Fruit fly (Drosophila melanogaster) whole organism, embryonic: ENCODE results near the gene Tnpo-SR.
A peak's percentile ranks its signal among the peaks of the same experiment; 100 is the strongest.

Experiments
- BtbVII ChIP-seq: fragments of 200-800 bp; sonication (Bioruptor generic); optimal IDR thresholded peaks from 3 replicates; lab custom pipeline; 2017; ENCODE audit warnings: missing biosample characterization, mild to moderate bottlenecking, missing genetic modification characterization
- CG10209 ChIP-seq: fragments of 200-800 bp; sonication (Bioruptor generic); optimal IDR thresholded peaks from 3 replicates; lab custom pipeline; 2017; ENCODE audit warnings: missing biosample characterization, mild to moderate bottlenecking, missing genetic modification characterization, missing genetic modification reagents
- CG11696 ChIP-seq: fragments of 200-800 bp; sonication (Bioruptor generic); IDR thresholded peaks from 2 replicates; pipeline ENCODE4 v1.3.6; 2022; ENCODE audit warnings: missing biosample characterization, missing genetic modification characterization
- CG12071 ChIP-seq: fragments of 200-800 bp; sonication (Bioruptor generic); optimal IDR thresholded peaks from 3 replicates; lab custom pipeline; 2018; ENCODE audit warnings: missing biosample characterization, mild to moderate bottlenecking, missing genetic modification characterization
- CG12659 ChIP-seq: fragments of 200-800 bp; sonication (Bioruptor generic); optimal IDR thresholded peaks from 3 replicates; lab custom pipeline; 2017; ENCODE audit warnings: mild to moderate bottlenecking, missing biosample characterization, missing genetic modification reagents, missing genetic modification characterization
- CG12744 ChIP-seq: fragments of 200-800 bp; sonication (Bioruptor generic); optimal IDR thresholded peaks from 2 replicates; lab custom pipeline; 2016; ENCODE audit warnings: missing biosample characterization, missing genetic modification characterization
- CG14667 ChIP-seq: fragments of 200-800 bp; sonication (Bioruptor generic); IDR thresholded peaks from 2 replicates; pipeline ENCODE4 v1.3.6; 2022; ENCODE audit warnings: missing biosample characterization, missing genetic modification characterization
- CG15601 ChIP-seq: fragments of 200-800 bp; sonication (Bioruptor generic); optimal IDR thresholded peaks from 3 replicates; lab custom pipeline; 2019; ENCODE audit warnings: missing biosample characterization, mild to moderate bottlenecking, missing genetic modification characterization, moderate library complexity
- CG17912 ChIP-seq: fragments of 200-800 bp; sonication (Bioruptor generic); optimal IDR thresholded peaks from 2 replicates; lab custom pipeline; 2018; ENCODE audit warnings: missing biosample characterization, mild to moderate bottlenecking, missing genetic modification characterization
- CG18011 ChIP-seq: fragments of 200-800 bp; sonication (Bioruptor generic); optimal IDR thresholded peaks from 2 replicates; lab custom pipeline; 2017; ENCODE audit warnings: missing biosample characterization, missing genetic modification characterization, mild to moderate bottlenecking, moderate library complexity, missing genotype
- CG2875 ChIP-seq: fragments of 200-800 bp; sonication (Bioruptor generic); optimal IDR thresholded peaks from 2 replicates; lab custom pipeline; 2017; ENCODE audit warnings: missing biosample characterization, mild to moderate bottlenecking, missing genetic modification characterization, missing genetic modification reagents
- CG3065 ChIP-seq: fragments of 200-800 bp; sonication (Bioruptor generic); optimal IDR thresholded peaks from 2 replicates; lab custom pipeline; 2016; ENCODE audit warnings: missing biosample characterization, missing genetic modification characterization
- CG32532 ChIP-seq: fragments of 200-800 bp; sonication (Bioruptor generic); IDR thresholded peaks from 2 replicates; pipeline ENCODE4 v1.3.6; 2022; ENCODE audit warnings: missing biosample characterization, missing genetic modification characterization
- CG43689 ChIP-seq: fragments of 200-800 bp; sonication (Bioruptor generic); IDR thresholded peaks from 2 replicates; pipeline ENCODE4 v1.3.6; 2022; ENCODE audit warnings: missing biosample characterization, missing genetic modification characterization
- CG4424 ChIP-seq: fragments of 200-800 bp; sonication (Bioruptor generic); optimal IDR thresholded peaks from 3 replicates; lab custom pipeline; 2016; ENCODE audit warnings: missing biosample characterization, missing genetic modification characterization
- CG4730 ChIP-seq: fragments of 200-800 bp; sonication (Bioruptor generic); IDR thresholded peaks from 2 replicates; pipeline ENCODE4 v1.3.6; 2022; ENCODE audit warnings: missing biosample characterization, missing genetic modification characterization
- CG5953 ChIP-seq: fragments of 200-800 bp; sonication (Bioruptor generic); IDR thresholded peaks from 2 replicates; pipeline ENCODE4 v1.3.6; 2022; ENCODE audit warnings: missing biosample characterization, missing genetic modification characterization
- CG6813 ChIP-seq: fragments of 200-800 bp; sonication (Bioruptor generic); optimal IDR thresholded peaks from 2 replicates; lab custom pipeline; 2017; ENCODE audit warnings: missing biosample characterization, missing genetic modification characterization, mild to moderate bottlenecking, moderate library complexity, missing genetic modification reagents
- CG7963 ChIP-seq: fragments of 200-800 bp; sonication (Bioruptor generic); IDR thresholded peaks from 3 replicates; pipeline ENCODE4 v1.3.6; 2022; ENCODE audit warnings: missing biosample characterization, missing genetic modification characterization; ENCODE audit not compliant: partially characterized antibody
- CG7987 ChIP-seq: fragments of 200-800 bp; sonication (Bioruptor generic); optimal IDR thresholded peaks from 2 replicates; lab custom pipeline; 2018; ENCODE audit warnings: missing biosample characterization, mild to moderate bottlenecking, missing genetic modification characterization, moderate library complexity
- CG8388 ChIP-seq: fragments of 200-800 bp; sonication (Bioruptor generic); optimal IDR thresholded peaks from 2 replicates; lab custom pipeline; 2019; ENCODE audit warnings: missing biosample characterization, mild to moderate bottlenecking, missing genetic modification characterization, moderate library complexity
- CG8765 ChIP-seq: fragments of 200-800 bp; sonication (Bioruptor generic); IDR thresholded peaks from 2 replicates; pipeline ENCODE4 v1.3.6; 2022; ENCODE audit warnings: missing biosample characterization, missing genetic modification characterization
- CG9215 ChIP-seq: fragments of 200-800 bp; sonication (Bioruptor generic); IDR thresholded peaks from 2 replicates; pipeline ENCODE4 v1.3.6; 2022; ENCODE audit warnings: missing biosample characterization, missing genetic modification characterization
- CrebB ChIP-seq: fragments of 200-800 bp; sonication (Bioruptor generic); optimal IDR thresholded peaks from 3 replicates; lab custom pipeline; 2018; ENCODE audit warnings: missing biosample characterization, mild to moderate bottlenecking, missing genetic modification characterization
- Deaf1 ChIP-seq: fragments of 200-800 bp; optimal IDR thresholded peaks from 3 replicates; lab custom pipeline; 2019; ENCODE audit warnings: missing biosample characterization, mild to moderate bottlenecking, missing genetic modification characterization, moderate library complexity
- Drgx ChIP-seq: fragments of 200-800 bp; sonication (Bioruptor generic); IDR thresholded peaks from 2 replicates; pipeline ENCODE4 v1.3.6; 2022; ENCODE audit warnings: missing biosample characterization, missing genetic modification characterization
- Gug ChIP-seq: fragments of 200-800 bp; sonication (Bioruptor generic); IDR thresholded peaks from 4 replicates; pipeline ENCODE4 v1.3.6; 2022; ENCODE audit warnings: missing biosample characterization, missing genetic modification characterization
- Hand ChIP-seq: fragments of 200-800 bp; sonication (Bioruptor generic); optimal IDR thresholded peaks from 2 replicates; lab custom pipeline; 2017; ENCODE audit warnings: mild to moderate bottlenecking, missing biosample characterization, missing genetic modification reagents, missing genetic modification characterization
- Hr51 ChIP-seq, 2 experiments: fragments of 200-800 bp; sonication (Bioruptor generic); optimal IDR thresholded peaks; 2 replicates in 1 of 2; 3 replicates in 1 of 2; lab custom pipeline; 2016 to 2018; ENCODE audit warnings: missing biosample characterization in 2 of 2, missing genetic modification characterization in 2 of 2, mild to moderate bottlenecking in 1 of 2, moderate library complexity in 1 of 2
- Lhr ChIP-seq: fragments of 200-800 bp; sonication (Bioruptor generic); optimal IDR thresholded peaks from 3 replicates; lab custom pipeline; 2017; ENCODE audit warnings: mild to moderate bottlenecking, missing biosample characterization, missing genetic modification reagents, missing genetic modification characterization
- MBD-R2 ChIP-seq: fragments of 200-800 bp; sonication (Bioruptor generic); IDR thresholded peaks from 2 replicates; pipeline ENCODE4 v1.3.6; 2022; ENCODE audit warnings: missing biosample characterization, missing genetic modification characterization
- Mad ChIP-seq: fragments of 200-800 bp; sonication (Bioruptor generic); optimal IDR thresholded peaks from 2 replicates; lab custom pipeline; 2016; ENCODE audit warnings: missing biosample characterization, missing genetic modification characterization
- NFAT ChIP-seq: fragments of 200-800 bp; sonication (Bioruptor generic); IDR thresholded peaks from 2 replicates; pipeline ENCODE4 v1.3.6; 2022; ENCODE audit warnings: missing biosample characterization, missing genetic modification characterization
- Oli ChIP-seq: fragments of 200-800 bp; sonication (Bioruptor generic); optimal IDR thresholded peaks from 2 replicates; lab custom pipeline; 2018; ENCODE audit warnings: missing biosample characterization, mild to moderate bottlenecking, missing genetic modification characterization, moderate library complexity
- Opbp ChIP-seq: fragments of 200-800 bp; sonication (Bioruptor generic); IDR thresholded peaks from 3 replicates; pipeline ENCODE4 v1.3.6; 2022; ENCODE audit warnings: missing biosample characterization, missing genetic modification characterization; ENCODE audit not compliant: partially characterized antibody
- Rfx ChIP-seq: fragments of 200-800 bp; sonication (Bioruptor generic); IDR thresholded peaks from 2 replicates; pipeline ENCODE4 v1.3.6; 2022; ENCODE audit warnings: missing biosample characterization, missing genetic modification characterization
- Taf1 ChIP-seq: fragments of 200-800 bp; sonication (Bioruptor generic); IDR thresholded peaks from 2 replicates; pipeline ENCODE4 v1.3.6; 2022; ENCODE audit warnings: missing biosample characterization, missing genetic modification characterization
- Trl ChIP-seq, 3 experiments: fragments of >200 bp in 2 of 3; fragments of 200-800 bp in 1 of 3; sonication (Bioruptor generic) in 1 of 3; optimal IDR thresholded peaks; 2 replicates in 1 of 3; 3 replicates in 2 of 3; lab custom pipeline; 2016 to 2017; ENCODE audit warnings: missing biosample characterization in 1 of 3, missing genetic modification characterization in 1 of 3
- ase ChIP-seq: fragments of 200-800 bp; sonication (Bioruptor generic); IDR thresholded peaks from 3 replicates; pipeline ENCODE4 v1.3.6; 2022; ENCODE audit warnings: missing biosample characterization, missing genetic modification characterization
- bcd ChIP-seq: fragments of 200-800 bp; sonication (Bioruptor generic); optimal IDR thresholded peaks from 2 replicates; lab custom pipeline; 2017; ENCODE audit warnings: missing biosample characterization, mild to moderate bottlenecking, missing genetic modification characterization
- ind ChIP-seq: fragments of 200-800 bp; sonication (Bioruptor generic); optimal IDR thresholded peaks from 3 replicates; lab custom pipeline; 2016; ENCODE audit warnings: missing biosample characterization, missing genetic modification characterization
- pan ChIP-seq, 4 experiments: fragments of >200 bp in 3 of 4; fragments of 200-800 bp in 1 of 4; sonication (Bioruptor generic) in 1 of 4; optimal IDR thresholded peaks in 3 of 4; IDR thresholded peaks in 1 of 4; 2 replicates each; pipeline versions ENCODE4 v1.3.6 to Lab custom; 2017 to 2022; ENCODE audit warnings: missing biosample characterization in 2 of 4, missing genetic modification characterization in 2 of 4, mixed read lengths in 1 of 4
- schlank ChIP-seq: fragments of 200-800 bp; sonication (Bioruptor generic); optimal IDR thresholded peaks from 2 replicates; lab custom pipeline; 2018; ENCODE audit warnings: missing biosample characterization, mild to moderate bottlenecking, missing genetic modification characterization
- sd ChIP-seq: fragments of 200-800 bp; sonication (Bioruptor generic); optimal IDR thresholded peaks from 3 replicates; lab custom pipeline; 2018; ENCODE audit warnings: missing biosample characterization, mild to moderate bottlenecking, missing genetic modification characterization, moderate library complexity
- sens ChIP-seq: fragments of 200-800 bp; sonication (Bioruptor generic); peaks from one replicate; lab custom pipeline; 2016; ENCODE audit warnings: missing biosample characterization, missing genetic modification characterization
- trh ChIP-seq: fragments of 200-800 bp; sonication (Bioruptor generic); optimal IDR thresholded peaks from 2 replicates; lab custom pipeline; 2016; ENCODE audit warnings: missing biosample characterization, missing genetic modification characterization
- twi ChIP-seq: fragments of 200-800 bp; optimal IDR thresholded peaks from 2 replicates; lab custom pipeline; 2019; ENCODE audit warnings: missing biosample characterization, mild to moderate bottlenecking, missing genetic modification characterization, moderate library complexity
- tx ChIP-seq: fragments of 200-800 bp; sonication (Bioruptor generic); optimal IDR thresholded peaks from 2 replicates; lab custom pipeline; 2016; ENCODE audit warnings: missing biosample characterization, missing genetic modification characterization
- vvl ChIP-seq: fragments of 200-800 bp; sonication (Bioruptor generic); IDR thresholded peaks from 2 replicates; pipeline ENCODE4 v1.3.6; 2022; ENCODE audit warnings: missing biosample characterization, missing genetic modification characterization

The Tnpo-SR gene

DNA sequence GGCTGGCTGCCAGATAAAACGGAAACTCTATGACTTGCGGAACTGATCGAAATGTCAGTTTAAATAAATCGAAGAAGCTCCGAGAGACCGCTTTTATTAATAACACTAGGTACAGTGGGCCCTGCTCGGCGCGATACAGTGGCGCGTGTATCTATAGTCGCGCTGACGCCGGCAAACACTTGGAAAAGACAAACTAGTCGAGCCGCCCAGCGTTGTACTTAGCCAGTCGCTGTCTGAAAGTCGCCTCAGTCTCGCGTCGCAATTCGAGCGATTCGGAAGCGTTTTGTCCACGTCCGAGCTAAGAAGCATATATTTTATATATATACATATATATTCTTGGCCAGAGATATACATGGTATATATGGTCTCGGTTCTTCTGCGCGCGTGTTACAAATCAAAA, 29.8 kb upstream of the Tnpo-SR start (continued):
- TF ChIP-seq BtbVII (GFP tag; lab: Kevin White, UChicago) = peak; percentile 41
- TF ChIP-seq NFAT (GFP tag; lab: Robert Waterston, UW) = peak; percentile 93
- peak; percentile 44; the same call in 1 of the 2 replicates for TF ChIP-seq CG14667 (GFP tag; lab: Robert Waterston, UW)
- TF ChIP-seq Hr51 (GFP tag; optimal IDR thresholded peaks at IDR 0.05; lab: Kevin White, UChicago) = peak in 1 of 2 experiments; percentile 26
- TF ChIP-seq MBD-R2 (GFP tag; lab: Robert Waterston, UW) = peak; percentile 7; the same call in 1 of the 2 replicates
- TF ChIP-seq twi (tag; lab: Kevin White, UChicago) = no peak
- TF ChIP-seq Hand (GFP tag; lab: Kevin White, UChicago) = no peak
- peak; percentile 28 for TF ChIP-seq CG10209 (GFP tag; lab: Kevin White, UChicago)
- TF ChIP-seq CG7987 (GFP tag; lab: Kevin White, UChicago) = peak; percentile 51
- TF ChIP-seq CG12071 (GFP tag; lab: Kevin White, UChicago) = peak; percentile 66
- peak; percentile 61; the same call in 1 of the 2 replicates for TF ChIP-seq CG4730 (GFP tag; lab: Robert Waterston, UW)
- TF ChIP-seq CG3065 (GFP tag; lab: Kevin White, UChicago) = no peak
- no peak for TF ChIP-seq CG43689
- peak; percentile 54; the same call in 1 of the 2 replicates for TF ChIP-seq vvl
- TF ChIP-seq CG12744 (GFP tag; lab: Kevin White, UChicago) = no peak
- peak; percentile 50 for TF ChIP-seq bcd
- peak; percentile 86; the same call in 3 of the 4 replicates for TF ChIP-seq Gug (GFP tag; lab: Robert Waterston, UW)
- peak; percentile 27 for TF ChIP-seq sd (tag; lab: Kevin White, UChicago)
- no peak for TF ChIP-seq CG17912
- 0 out of 3 replicates have a peak, but pooled peaks have one; percentile 28 for TF ChIP-seq ase (GFP tag; lab: Robert Waterston, UW)
- TF ChIP-seq CG8765 (GFP tag; lab: Robert Waterston, UW) = 0 out of 2 replicates have a peak, but pooled peaks have one; percentile 28
- TF ChIP-seq CG12659 (GFP tag; lab: Kevin White, UChicago) = peak; percentile 24
- no peak for TF ChIP-seq Deaf1 (tag; lab: Kevin White, UChicago)
- no peak for TF ChIP-seq pan (optimal IDR thresholded peaks at IDR 0.05; lab: Kevin White, UChicago)
- peak in 1 of 2 experiments; percentile 63 for TF ChIP-seq pan (GFP tag; optimal IDR thresholded peaks at IDR 0.05 in 1 of 2, IDR thresholded peaks at IDR 0.05 in 1 of 2)
- peak; percentile 88 for TF ChIP-seq Rfx
- no peak for TF ChIP-seq Lhr
- peak; percentile 46; the same call in 1 of the 2 replicates for TF ChIP-seq CG9215 (GFP tag; lab: Robert Waterston, UW)
- peak; percentile 70 for TF ChIP-seq sens (GFP tag; lab: Kevin White, UChicago)
- no peak for TF ChIP-seq CG2875 (GFP tag; lab: Kevin White, UChicago)
- no peak for TF ChIP-seq Trl (optimal IDR thresholded peaks at IDR 0.05; lab: Kevin White, UChicago)
- TF ChIP-seq Trl (GFP tag; optimal IDR thresholded peaks at IDR 0.05; lab: Kevin White, UChicago) = peak; percentile 6
- TF ChIP-seq schlank (tag; lab: Kevin White, UChicago) = peak; percentile 15
- no peak for TF ChIP-seq CG7963 (GFP tag; lab: Robert Waterston, UW)
- peak; percentile 18 for TF ChIP-seq Mad
- TF ChIP-seq CG8388 (GFP tag; lab: Kevin White, UChicago) = no peak
- TF ChIP-seq Oli = peak; percentile 16
- no peak for TF ChIP-seq Taf1 (GFP tag; lab: Robert Waterston, UW)
- TF ChIP-seq trh (GFP tag; lab: Kevin White, UChicago) = no peak
- TF ChIP-seq CG18011 = no peak
- peak; percentile 62 for TF ChIP-seq CG11696
- TF ChIP-seq Opbp = no peak
- no peak for TF ChIP-seq CrebB (tag; lab: Kevin White, UChicago)
- no peak for TF ChIP-seq CG15601 (tag; lab: Kevin White, UChicago)
- TF ChIP-seq Drgx (GFP tag; lab: Robert Waterston, UW) = peak; percentile 68
- peak; percentile 24 for TF ChIP-seq CG4424 (GFP tag; lab: Kevin White, UChicago)
- no peak for TF ChIP-seq CG5953 (GFP tag; lab: Robert Waterston, UW)
- TF ChIP-seq tx (GFP tag; lab: Kevin White, UChicago) = no peak
- peak; percentile 86 for TF ChIP-seq CG32532 (GFP tag; lab: Robert Waterston, UW)
- peak; percentile 49 for TF ChIP-seq CG6813 (GFP tag; lab: Kevin White, UChicago)
- peak; percentile 67 for TF ChIP-seq ind (GFP tag; lab: Kevin White, UChicago)
